Worm (Caenorhabditis elegans) whole organism, young adult: Measurements from ENCODE around the gene fbxa-82.

ENCODE experiments used
- B0019.2 ChIP-seq: fragments of 200-800 bp; sonication (Bioruptor generic); conservative IDR thresholded peaks from 2 replicates; pipeline ENCODE4 v1.3.6; 2022; ENCODE audit warnings: missing genetic modification reagents, missing genetic modification characterization, missing compliant biosample characterization
- B0336.3 ChIP-seq: fragments of 200-800 bp; sonication (Bioruptor generic); IDR thresholded peaks from 2 replicates; pipeline ENCODE4 v1.3.6; 2022; ENCODE audit warnings: missing genetic modification characterization, missing compliant biosample characterization
- C06A6.2 ChIP-seq: fragments of 200-800 bp; sonication (Bioruptor generic); conservative IDR thresholded peaks from 2 replicates; pipeline ENCODE4 v1.3.6; 2022; ENCODE audit warnings: missing genetic modification characterization, missing compliant biosample characterization
- F22D6.2 ChIP-seq: sonication (generic microtip); optimal IDR thresholded peaks from 2 replicates; lab custom pipeline; 2016; ENCODE audit warnings: mild to moderate bottlenecking, missing genetic modification characterization, missing compliant biosample characterization
- F33H1.4 ChIP-seq: fragments of 200-800 bp; sonication (Bioruptor generic); IDR thresholded peaks from 2 replicates; pipeline ENCODE4 v1.3.6; 2022; ENCODE audit warnings: missing genetic modification reagents, missing genetic modification characterization, missing compliant biosample characterization
- F49E8.2 ChIP-seq: sonication (generic microtip); optimal IDR thresholded peaks from 3 replicates; lab custom pipeline; 2017; ENCODE audit warnings: missing genetic modification characterization, mild to moderate bottlenecking, missing compliant biosample characterization, antibody characterized with exemption, moderate library complexity; ENCODE audit not compliant: insufficient read depth
- F52B5.7 ChIP-seq: sonication (generic microtip); optimal IDR thresholded peaks from 2 replicates; lab custom pipeline; 2016; ENCODE audit warnings: mild to moderate bottlenecking, missing genetic modification characterization, missing compliant biosample characterization
- F57A8.1 ChIP-seq: fragments of 200-800 bp; sonication (Bioruptor generic); optimal IDR thresholded peaks from 2 replicates; lab custom pipeline; 2018; ENCODE audit warnings: mild to moderate bottlenecking, missing genetic modification characterization, moderate library complexity, missing compliant biosample characterization
- F57C9.4 ChIP-seq: sonication (generic microtip); optimal IDR thresholded peaks from 2 replicates; lab custom pipeline; 2017; ENCODE audit warnings: mild to moderate bottlenecking, missing genetic modification characterization, missing compliant biosample characterization
- K11D2.4 ChIP-seq: fragments of 200-800 bp; sonication (Bioruptor generic); IDR thresholded peaks from 2 replicates; pipeline ENCODE4 v1.3.6; 2022; ENCODE audit warnings: missing genetic modification reagents, missing genetic modification characterization, missing compliant biosample characterization
- K12H6.12 ChIP-seq: fragments of 200-800 bp; sonication (Bioruptor generic); optimal IDR thresholded peaks from 2 replicates; lab custom pipeline; 2018; ENCODE audit warnings: mild to moderate bottlenecking, missing genetic modification characterization, missing compliant biosample characterization
- T07F8.4 ChIP-seq: sonication (generic microtip); optimal IDR thresholded peaks from 2 replicates; lab custom pipeline; 2016; ENCODE audit warnings: mild to moderate bottlenecking, missing genetic modification characterization, moderate library complexity, missing compliant biosample characterization
- akir-1 ChIP-seq: fragments of 200-800 bp; sonication (Bioruptor generic); optimal IDR thresholded peaks from 2 replicates; lab custom pipeline; 2018; ENCODE audit warnings: mild to moderate bottlenecking, missing genetic modification characterization, moderate library complexity, missing compliant biosample characterization
- aptf-3 ChIP-seq: fragments of 200-800 bp; sonication (Bioruptor generic); IDR thresholded peaks from 2 replicates; pipeline ENCODE4 v1.3.6; 2022; ENCODE audit warnings: missing genetic modification characterization, missing compliant biosample characterization
- attf-5 ChIP-seq: fragments of 200-800 bp; sonication (Bioruptor generic); optimal IDR thresholded peaks from 2 replicates; lab custom pipeline; 2018; ENCODE audit warnings: mild to moderate bottlenecking, missing genetic modification characterization, missing compliant biosample characterization
- ccch-3 ChIP-seq: fragments of 200-800 bp; sonication (Bioruptor generic); optimal IDR thresholded peaks from 2 replicates; lab custom pipeline; 2018; ENCODE audit warnings: mild to moderate bottlenecking, missing genetic modification characterization, missing compliant biosample characterization
- ekl-4 ChIP-seq: fragments of 200-800 bp; sonication (Bioruptor generic); IDR thresholded peaks from 2 replicates; pipeline ENCODE4 v1.3.6; 2022; ENCODE audit warnings: missing genetic modification reagents, missing genetic modification characterization, missing compliant biosample characterization
- ets-4 ChIP-seq: fragments of 200-800 bp; sonication (Bioruptor generic); optimal IDR thresholded peaks from 2 replicates; lab custom pipeline; 2018; ENCODE audit warnings: mild to moderate bottlenecking, missing genetic modification characterization, missing compliant biosample characterization
- fkh-3 ChIP-seq: sonication (generic microtip); optimal IDR thresholded peaks from 2 replicates; lab custom pipeline; 2016; ENCODE audit warnings: mild to moderate bottlenecking, missing genetic modification characterization, missing compliant biosample characterization
- him-1 ChIP-seq: sonication (generic microtip); optimal IDR thresholded peaks from 2 replicates; lab custom pipeline; 2016; ENCODE audit warnings: missing genotype, missing genetic modification reagents, missing genetic modification characterization, missing compliant biosample characterization
- hlh-26 ChIP-seq: fragments of 200-800 bp; sonication (Bioruptor generic); conservative IDR thresholded peaks from 2 replicates; pipeline ENCODE4 v1.3.6; 2022; ENCODE audit warnings: missing genetic modification reagents, missing genetic modification characterization, missing compliant biosample characterization
- hmg-1.2 ChIP-seq: fragments of 200-800 bp; sonication (Bioruptor generic); IDR thresholded peaks from 2 replicates; pipeline ENCODE4 v1.3.6; 2022; ENCODE audit warnings: missing genetic modification reagents, missing genetic modification characterization, missing compliant biosample characterization
- hmg-20 ChIP-seq: fragments of 200-800 bp; sonication (Bioruptor generic); IDR thresholded peaks from 2 replicates; pipeline ENCODE4 v1.3.6; 2022; ENCODE audit warnings: missing genetic modification reagents, missing genetic modification characterization, missing compliant biosample characterization
- hrde-1 ChIP-seq: sonication (generic microtip); optimal IDR thresholded peaks from 2 replicates; lab custom pipeline; 2016; ENCODE audit warnings: missing genetic modification characterization, mild to moderate bottlenecking, missing compliant biosample characterization, moderate library complexity, missing genotype, missing genetic modification reagents, borderline replicate concordance
- lin-35 ChIP-seq, 3 experiments: fragments of 150-350 bp in 2 of 3; sonication (generic microtip) in 1 of 3; optimal IDR thresholded peaks; 2 replicates each; lab custom pipeline; 2014 to 2018; ENCODE audit warnings: missing biosample characterization in 3 of 3, missing genetic modification characterization in 3 of 3, missing genetic modification reagents in 3 of 3
- lin-54 ChIP-seq: fragments of 200-800 bp; sonication (Bioruptor generic); optimal IDR thresholded peaks from 2 replicates; lab custom pipeline; 2018; ENCODE audit warnings: mild to moderate bottlenecking, missing genetic modification characterization, missing compliant biosample characterization
- lsl-1 ChIP-seq: fragments of 200-800 bp; sonication (Bioruptor generic); optimal IDR thresholded peaks from 2 replicates; lab custom pipeline; 2018; ENCODE audit warnings: mild to moderate bottlenecking, missing genetic modification characterization, moderate library complexity, missing compliant biosample characterization
- madf-10 ChIP-seq: sonication (generic microtip); optimal IDR thresholded peaks from 2 replicates; lab custom pipeline; 2016; ENCODE audit warnings: mild to moderate bottlenecking, missing genetic modification characterization, missing compliant biosample characterization
- madf-3 ChIP-seq: fragments of 200-800 bp; sonication (Bioruptor generic); IDR thresholded peaks from 2 replicates; pipeline ENCODE4 v1.3.6; 2022; ENCODE audit warnings: missing genetic modification reagents, missing genetic modification characterization, missing compliant biosample characterization
- mel-28 ChIP-seq: sonication (generic microtip); optimal IDR thresholded peaks from 2 replicates; lab custom pipeline; 2016; ENCODE audit warnings: borderline replicate concordance, mild to moderate bottlenecking, missing genetic modification characterization, missing compliant biosample characterization
- mxl-1 ChIP-seq: sonication (generic microtip); optimal IDR thresholded peaks from 2 replicates; lab custom pipeline; 2016; ENCODE audit warnings: missing genetic modification characterization, missing compliant biosample characterization
- nfya-1 ChIP-seq: sonication (generic microtip); optimal IDR thresholded peaks from 2 replicates; lab custom pipeline; 2017; ENCODE audit warnings: antibody characterized with exemption, missing compliant biosample characterization, missing genetic modification characterization, borderline replicate concordance; ENCODE audit not compliant: insufficient read depth
- nfya-2 ChIP-seq: fragments of 200-800 bp; sonication (Bioruptor generic); IDR thresholded peaks from 2 replicates; pipeline ENCODE4 v1.3.6; 2022; ENCODE audit warnings: missing genetic modification reagents, missing genetic modification characterization, missing compliant biosample characterization
- nfyb-1 ChIP-seq: fragments of 200-800 bp; sonication (Bioruptor generic); IDR thresholded peaks from 2 replicates; pipeline ENCODE4 v1.3.6; 2022; ENCODE audit warnings: missing genetic modification reagents, missing genetic modification characterization, missing compliant biosample characterization
- nhr-120 ChIP-seq: fragments of 200-800 bp; sonication (Bioruptor generic); IDR thresholded peaks from 2 replicates; pipeline ENCODE4 v1.3.6; 2022; ENCODE audit warnings: missing genetic modification characterization, missing compliant biosample characterization
- nhr-179 ChIP-seq: sonication (generic microtip); optimal IDR thresholded peaks from 2 replicates; lab custom pipeline; 2016; ENCODE audit warnings: mild to moderate bottlenecking, missing genetic modification characterization, missing compliant biosample characterization
- nhr-27 ChIP-seq: fragments of 200-800 bp; sonication (Bioruptor generic); optimal IDR thresholded peaks from 2 replicates; lab custom pipeline; 2018; ENCODE audit warnings: mild to moderate bottlenecking, missing genetic modification characterization, moderate library complexity, missing compliant biosample characterization
- nhr-80 ChIP-seq: sonication (generic microtip); optimal IDR thresholded peaks from 2 replicates; lab custom pipeline; 2016; ENCODE audit warnings: missing genetic modification characterization, missing compliant biosample characterization
- pbrm-1 ChIP-seq: fragments of 200-800 bp; sonication (Bioruptor generic); IDR thresholded peaks from 2 replicates; pipeline ENCODE4 v1.3.6; 2022; ENCODE audit warnings: missing genetic modification reagents, missing genetic modification characterization, missing compliant biosample characterization
- pha-4 ChIP-seq: fragments of 150-350 bp; sonication (generic microtip); optimal IDR thresholded peaks from 2 replicates; lab custom pipeline; 2014; ENCODE audit warnings: missing biosample characterization, missing genetic modification reagents, missing genetic modification characterization
- sdz-38 ChIP-seq: sonication (generic microtip); optimal IDR thresholded peaks from 2 replicates; lab custom pipeline; 2016; ENCODE audit warnings: missing genotype, missing genetic modification characterization, missing compliant biosample characterization
- snpc-1.1 ChIP-seq: sonication (generic microtip); optimal IDR thresholded peaks from 2 replicates; lab custom pipeline; 2017; ENCODE audit warnings: missing genetic modification characterization, mild to moderate bottlenecking, missing compliant biosample characterization, antibody characterized with exemption, moderate library complexity, missing genotype, missing genetic modification reagents; ENCODE audit not compliant: insufficient read depth
- snpc-1.3 ChIP-seq: sonication (generic microtip); optimal IDR thresholded peaks from 2 replicates; lab custom pipeline; 2017; ENCODE audit warnings: missing genetic modification characterization, mild to moderate bottlenecking, missing compliant biosample characterization, antibody characterized with exemption, moderate library complexity, missing genotype, missing genetic modification reagents; ENCODE audit not compliant: insufficient read depth
- snpc-3.4 ChIP-seq: sonication (generic microtip); optimal IDR thresholded peaks from 2 replicates; lab custom pipeline; 2017; ENCODE audit warnings: missing genetic modification characterization, mild to moderate bottlenecking, missing compliant biosample characterization, antibody characterized with exemption, moderate library complexity, missing genotype, missing genetic modification reagents
- tbp1 ChIP-seq: fragments of 200-800 bp; sonication (Bioruptor generic); optimal IDR thresholded peaks from 2 replicates; lab custom pipeline; 2018; ENCODE audit warnings: mild to moderate bottlenecking, missing genetic modification characterization, missing compliant biosample characterization
- tbx-9 ChIP-seq: sonication (generic microtip); optimal IDR thresholded peaks from 2 replicates; lab custom pipeline; 2016; ENCODE audit warnings: borderline replicate concordance, missing genetic modification characterization, inconsistent platforms, missing compliant biosample characterization
- ztf-25 ChIP-seq: fragments of 200-800 bp; sonication (Bioruptor generic); IDR thresholded peaks from 2 replicates; pipeline ENCODE4 v1.3.6; 2022; ENCODE audit warnings: missing genetic modification reagents, missing genetic modification characterization, missing compliant biosample characterization
- ztf-26 ChIP-seq: sonication (generic microtip); optimal IDR thresholded peaks from 2 replicates; lab custom pipeline; 2017; ENCODE audit warnings: missing genetic modification characterization, missing compliant biosample characterization

The fbxa-82 gene

ce11 chrV:15002184-15002690, 50.1 kb downstream of the fbxa-82 start, which contains the start of the genes fib-1 and mut-15 (continued):
- no peak for TF ChIP-seq hmg-20 (GFP tag; lab: Robert Waterston, UW)
- TF ChIP-seq T07F8.4, result no peak
- TF ChIP-seq nfya-1 (tag; lab: Kevin White, UChicago), result no peak
- peak; percentile 75 for TF ChIP-seq ztf-26 (tag; lab: Kevin White, UChicago)
- TF ChIP-seq pbrm-1 (GFP tag; lab: Robert Waterston, UW), result peak; percentile 91
- TF ChIP-seq ccch-3, result no peak
- peak; percentile 85 for TF ChIP-seq pha-4 (tag; lab: Kevin White, UChicago)
- TF ChIP-seq K12H6.12 (tag; lab: Kevin White, UChicago), result peak; percentile 85
- TF ChIP-seq mel-28, result no peak
- no peak for TF ChIP-seq hlh-26 (GFP tag; lab: Robert Waterston, UW)
- TF ChIP-seq nhr-120, result no peak
- TF ChIP-seq lsl-1, result peak; percentile 86
- TF ChIP-seq snpc-1.3 (tag; lab: Kevin White, UChicago), result peak; percentile 49
- peak; percentile 72 for TF ChIP-seq hmg-1.2 (GFP tag; lab: Robert Waterston, UW)
- TF ChIP-seq madf-3 (GFP tag; lab: Robert Waterston, UW), result no peak
- TF ChIP-seq akir-1, result peak; percentile 47
- TF ChIP-seq nfya-2 (GFP tag; lab: Robert Waterston, UW), result no peak
- TF ChIP-seq F22D6.2 (tag; lab: Kevin White, UChicago), result no peak
- no peak for TF ChIP-seq C06A6.2 (GFP tag; lab: Robert Waterston, UW)
- TF ChIP-seq lin-35 (GFP tag; optimal IDR thresholded peaks at IDR 0.05; lab: Kevin White, UChicago), result peak in 2 of 3 experiments; percentile 48 to 80
- peak; percentile 95 for TF ChIP-seq attf-5 (GFP tag; lab: Kevin White, UChicago)
- TF ChIP-seq fkh-3 (tag; lab: Kevin White, UChicago), result no peak
- peak; percentile 72 for TF ChIP-seq tbp1
- no peak for TF ChIP-seq tbx-9 (tag; lab: Kevin White, UChicago)
- peak; percentile 84 for TF ChIP-seq ekl-4 (GFP tag; lab: Robert Waterston, UW)
- TF ChIP-seq lin-54 (GFP tag; lab: Kevin White, UChicago), result peak; percentile 80
- peak; percentile 56 for TF ChIP-seq nhr-80 (tag; lab: Kevin White, UChicago)
- TF ChIP-seq mxl-1 (tag; lab: Kevin White, UChicago), result no peak
- TF ChIP-seq nfyb-1 (GFP tag; lab: Robert Waterston, UW), result peak; percentile 87
- no peak for TF ChIP-seq F57C9.4 (tag; lab: Kevin White, UChicago)
- TF ChIP-seq B0336.3 (GFP tag; lab: Robert Waterston, UW), result peak; percentile 51; the same call in 1 of the 2 replicates
- peak; percentile 81 for TF ChIP-seq K11D2.4 (GFP tag; lab: Robert Waterston, UW)
- peak; percentile 18 for TF ChIP-seq him-1
- TF ChIP-seq nhr-179, result no peak
- TF ChIP-seq F49E8.2 (tag; lab: Kevin White, UChicago), result peak; percentile 81
- TF ChIP-seq snpc-1.1 (tag; lab: Kevin White, UChicago), result peak; percentile 23
- no peak for TF ChIP-seq nhr-27
- no peak for TF ChIP-seq sdz-38 (tag; lab: Kevin White, UChicago)
- TF ChIP-seq F57A8.1, result no peak
- no peak for TF ChIP-seq F52B5.7
- peak; percentile 98 for TF ChIP-seq F33H1.4 (GFP tag; lab: Robert Waterston, UW)
- TF ChIP-seq ets-4 (GFP tag; lab: Kevin White, UChicago), result no peak
- TF ChIP-seq B0019.2 (GFP tag; lab: Robert Waterston, UW), result peak; percentile 59; the same call in 1 of the 2 replicates
- TF ChIP-seq hrde-1 (tag; lab: Kevin White, UChicago), result no peak
- TF ChIP-seq snpc-3.4 (tag; lab: Kevin White, UChicago), result no peak
- TF ChIP-seq aptf-3 (GFP tag; lab: Robert Waterston, UW), result no peak
- 0 out of 2 replicates have a peak, but pooled peaks have one; percentile 14 for TF ChIP-seq ztf-25 (GFP tag; lab: Robert Waterston, UW)
- peak; percentile 82 for TF ChIP-seq madf-10 (tag; lab: Kevin White, UChicago)
